Worm (Caenorhabditis elegans): ENCODE data around the gene C52A11.3.

The C52A11.3 gene

ce11 chrII:10693655-10694054 is 43.5 kb upstream of the C52A11.3 start, which contains the start of gene gbh-1 (continued):
- TF ChIP-seq lin-38 (GFP tag; IDR thresholded peaks at IDR 0.05) (no peak), Y48G9A.11 (GFP tag; IDR thresholded peaks at IDR 0.05) (no peak), nhr-25 (tag; optimal IDR thresholded peaks at IDR 0.05; ENCODE audit: borderline replicate concordance, insufficient read depth) (no peak), lin-1 (GFP tag; IDR thresholded peaks at IDR 0.05) (no peak), Y5F2A.4 (GFP tag; optimal IDR thresholded peaks at IDR 0.05) (no peak), daf-16 (GFP tag; optimal IDR thresholded peaks at IDR 0.05) (no peak), daf-16 (tag; optimal IDR thresholded peaks at IDR 0.05) (peak; percentile 31), spr-3 (GFP tag; optimal IDR thresholded peaks at IDR 0.05) (no peak), nhr-48 (tag; optimal IDR thresholded peaks at IDR 0.05) (peak; percentile 32), unc-130 (GFP tag; optimal IDR thresholded peaks at IDR 0.05) (no peak), spr-1 (tag; optimal IDR thresholded peaks at IDR 0.05) (no peak), R02D3.7 (tag; optimal IDR thresholded peaks at IDR 0.05) (no peak), nhr-11 (tag; optimal IDR thresholded peaks at IDR 0.05) (no peak), F37D6.2 (tag; optimal IDR thresholded peaks at IDR 0.05) (no peak), mdt-29 (GFP tag; IDR thresholded peaks at IDR 0.05) (no peak), lin-15B (tag; optimal IDR thresholded peaks at IDR 0.05) (no peak), mep-1 (tag; optimal IDR thresholded peaks at IDR 0.05) (no peak), duxl-1 (tag; optimal IDR thresholded peaks at IDR 0.05; ENCODE audit: poor library complexity) (no peak), zfp-3 (GFP tag; conservative IDR thresholded peaks at IDR 0.05) (no peak), zip-11 (GFP tag; IDR thresholded peaks at IDR 0.05) (no peak), lin-29 (GFP tag; IDR thresholded peaks at IDR 0.05) (no peak), fkh-10 (GFP tag; optimal IDR thresholded peaks at IDR 0.05) (no peak), daf-8 (GFP tag; IDR thresholded peaks at IDR 0.05) (no peak), fos-1 (tag; optimal IDR thresholded peaks at IDR 0.05) (no peak), vab-7 (GFP tag; IDR thresholded peaks at IDR 0.05) (no peak), aly-2 (tag; optimal IDR thresholded peaks at IDR 0.05) (no peak), php-3 (GFP tag; IDR thresholded peaks at IDR 0.05) (0 out of 2 replicates have a peak, but pooled peaks have one; percentile 22), zfp-2 (tag; optimal IDR thresholded peaks at IDR 0.05) (no peak), cey-2 (tag; optimal IDR thresholded peaks at IDR 0.05; ENCODE audit: borderline replicate concordance, insufficient read depth) (no peak), Y105C5A.15 (GFP tag; IDR thresholded peaks at IDR 0.05) (no peak), lsy-2 (tag; optimal IDR thresholded peaks at IDR 0.05) (no peak), mdl-1 (tag; optimal IDR thresholded peaks at IDR 0.05) (peak in 1 of 2 experiments; percentile 73), ceh-28 (tag; optimal IDR thresholded peaks at IDR 0.05) (no peak), set-16 (GFP tag; IDR thresholded peaks at IDR 0.05) (no peak), pqm-1 (tag; optimal IDR thresholded peaks at IDR 0.05) (no peak), hif-1 (tag; optimal IDR thresholded peaks at IDR 0.05) (peak in 1 of 2 experiments; percentile 73), gei-8 (GFP tag; optimal IDR thresholded peaks at IDR 0.05) (no peak), T26A8.4 (GFP tag; IDR thresholded peaks at IDR 0.05) (no peak)

ce11 chrII:10694713-10695112 is 42.4 kb upstream of the C52A11.3 start, which contains the start of gene lgc-57:
Gene lgc-57 (plus strand): TSS chrII:10695013.
- TF ChIP-seq dve-1 (tag; optimal IDR thresholded peaks at IDR 0.05; ENCODE audit: insufficient read depth), result no peak
- no peak for TF ChIP-seq hlh-11 (tag; optimal IDR thresholded peaks at IDR 0.05)
- TF ChIP-seq zfp-3 (GFP tag; conservative IDR thresholded peaks at IDR 0.05), result no peak
- no peak for TF ChIP-seq hmg-1.1 (GFP tag; IDR thresholded peaks at IDR 0.05)
- TF ChIP-seq R02D3.7 (tag; optimal IDR thresholded peaks at IDR 0.05), result no peak
- no peak for TF ChIP-seq lsy-2 (tag; optimal IDR thresholded peaks at IDR 0.05)
- no peak for TF ChIP-seq saeg-2 (GFP tag; IDR thresholded peaks at IDR 0.05)
- TF ChIP-seq ztf-7 (tag; optimal IDR thresholded peaks at IDR 0.05), result no peak
